Worm (Caenorhabditis elegans): ENCODE results near the gene F34H10.3.
A peak's percentile ranks its signal among the peaks of the same experiment; 100 is the strongest.

F34H10.3 gene

ce11 chrX:9668554-9668953 is 33.7 kb upstream of the F34H10.3 start, which contains the start of gene T14B1.1 (continued):
- no peak for TF ChIP-seq Y55F3AM.14 (GFP tag; optimal IDR thresholded peaks at IDR 0.05)
- TF ChIP-seq ceh-16 (tag; optimal IDR thresholded peaks at IDR 0.05), result no peak
- TF ChIP-seq peb-1 (tag; optimal IDR thresholded peaks at IDR 0.05), result no peak
- no peak for TF ChIP-seq dmd-4 (tag; optimal IDR thresholded peaks at IDR 0.05)
- TF ChIP-seq sma-3 (GFP tag; optimal IDR thresholded peaks at IDR 0.05), result no peak
- no peak for TF ChIP-seq lin-39 (tag; optimal IDR thresholded peaks at IDR 0.05)

ce11 chrX:9667391-9667790 is 32.6 kb upstream of the F34H10.3 start:
- TF ChIP-seq mdl-1 (tag; optimal IDR thresholded peaks at IDR 0.05), result peak in 1 of 2 experiments; percentile 3
- TF ChIP-seq unc-39 (tag; optimal IDR thresholded peaks at IDR 0.05), result no peak
- TF ChIP-seq unc-55 (GFP tag; optimal IDR thresholded peaks at IDR 0.05), result no peak
- TF ChIP-seq lin-13 (GFP tag; optimal IDR thresholded peaks at IDR 0.05), result peak; percentile 8
- no peak for TF ChIP-seq elt-3 (tag; optimal IDR thresholded peaks at IDR 0.05)
- no peak for TF ChIP-seq sem-4 (tag; optimal IDR thresholded peaks at IDR 0.05)
- TF ChIP-seq aly-2 (tag; optimal IDR thresholded peaks at IDR 0.05), result no peak
- TF ChIP-seq ztf-4 (tag; optimal IDR thresholded peaks at IDR 0.05), result peak; percentile 24
- no peak for TF ChIP-seq unc-62 (GFP tag; optimal IDR thresholded peaks at IDR 0.05)
- TF ChIP-seq C34F6.9 (tag; optimal IDR thresholded peaks at IDR 0.05), result peak; percentile 41
- TF ChIP-seq crh-2 (tag; optimal IDR thresholded peaks at IDR 0.05), result peak; percentile 42
- no peak for TF ChIP-seq ztf-11 (tag; optimal IDR thresholded peaks at IDR 0.05)
- no peak for TF ChIP-seq skn-1 (tag; optimal IDR thresholded peaks at IDR 0.05)
- TF ChIP-seq nhr-25 (tag; optimal IDR thresholded peaks at IDR 0.05), result peak; percentile 82
- TF ChIP-seq peb-1 (tag; optimal IDR thresholded peaks at IDR 0.05), result no peak
- TF ChIP-seq snpc-4 (tag; optimal IDR thresholded peaks at IDR 0.05), result no peak
- TF ChIP-seq fos-1 (tag; optimal IDR thresholded peaks at IDR 0.05), result peak; percentile 40
- TF ChIP-seq nhr-21 (tag; optimal IDR thresholded peaks at IDR 0.05), result peak; percentile 50
- TF ChIP-seq nhr-11 (tag; optimal IDR thresholded peaks at IDR 0.05), result no peak
- no peak for TF ChIP-seq nhr-77 (tag; optimal IDR thresholded peaks at IDR 0.05)
- TF ChIP-seq lsy-2 (tag; optimal IDR thresholded peaks at IDR 0.05), result peak in 1 of 2 experiments; percentile 33
- no peak for TF ChIP-seq mbf-1 (tag; optimal IDR thresholded peaks at IDR 0.05)
- no peak for TF ChIP-seq lin-39 (tag; optimal IDR thresholded peaks at IDR 0.05)
- TF ChIP-seq Y55F3AM.14 (GFP tag; optimal IDR thresholded peaks at IDR 0.05), result no peak
- no peak for TF ChIP-seq nhr-10 (tag; optimal IDR thresholded peaks at IDR 0.05)
- TF ChIP-seq nhr-6 (tag; optimal IDR thresholded peaks at IDR 0.05), result peak; percentile 61
- no peak for TF ChIP-seq elt-1 (tag; optimal IDR thresholded peaks at IDR 0.05)
- peak; percentile 4 for TF ChIP-seq egl-27 (tag; optimal IDR thresholded peaks at IDR 0.05)
- TF ChIP-seq nhr-23 (tag; optimal IDR thresholded peaks at IDR 0.05), result no peak
- TF ChIP-seq alr-1 (tag; optimal IDR thresholded peaks at IDR 0.05), result no peak
- TF ChIP-seq nhr-12 (tag; optimal IDR thresholded peaks at IDR 0.05), result no peak
- peak; percentile 7 for TF ChIP-seq F13H6.1 (tag; optimal IDR thresholded peaks at IDR 0.05)
- TF ChIP-seq lin-11 (tag; optimal IDR thresholded peaks at IDR 0.05), result no peak
- no peak for TF ChIP-seq zag-1 (tag; optimal IDR thresholded peaks at IDR 0.05)
- TF ChIP-seq blmp-1 (tag; optimal IDR thresholded peaks at IDR 0.05; ENCODE audit: insufficient read depth), result peak; percentile 75
- no peak for TF ChIP-seq dmd-4 (tag; optimal IDR thresholded peaks at IDR 0.05)
- no peak for TF ChIP-seq ama-1 (optimal IDR thresholded peaks at IDR 0.05)
- no peak for TF ChIP-seq gmeb-1 (tag; optimal IDR thresholded peaks at IDR 0.05)
- TF ChIP-seq ceh-82 (tag; optimal IDR thresholded peaks at IDR 0.05), result no peak
- TF ChIP-seq ztf-1 (GFP tag; conservative IDR thresholded peaks at IDR 0.05), result no peak
- TF ChIP-seq R02D3.7 (tag; optimal IDR thresholded peaks at IDR 0.05), result no peak
- TF ChIP-seq ceh-16 (tag; optimal IDR thresholded peaks at IDR 0.05), result peak; percentile 86
- TF ChIP-seq nhr-129 (tag; optimal IDR thresholded peaks at IDR 0.05), result peak; percentile 50
- TF ChIP-seq sma-9 (GFP tag; optimal IDR thresholded peaks at IDR 0.05), result peak; percentile 19
- no peak for TF ChIP-seq sma-9 (tag; optimal IDR thresholded peaks at IDR 0.05)
- peak; percentile 59 for TF ChIP-seq sma-3 (GFP tag; optimal IDR thresholded peaks at IDR 0.05)
- no peak for TF ChIP-seq ZK546.5 (tag; optimal IDR thresholded peaks at IDR 0.05)
- TF ChIP-seq mab-5 (tag; optimal IDR thresholded peaks at IDR 0.05), result no peak
- TF ChIP-seq nhr-237 (tag; optimal IDR thresholded peaks at IDR 0.05), result no peak

All from whole organism, L2 larva.